Worm (Caenorhabditis elegans) whole organism, L2 larva: ENCODE data around the gene aco-2.

Experiments
- ama-1 ChIP-seq: fragments of 150-350 bp; optimal IDR thresholded peaks from 2 replicates; lab custom pipeline; 2018; ENCODE audit warnings: inconsistent platforms
- nhr-12 ChIP-seq: fragments of 150-350 bp; optimal IDR thresholded peaks from 2 replicates; lab custom pipeline; 2014; ENCODE audit warnings: missing biosample characterization, missing genetic modification characterization
- skn-1 ChIP-seq: sonication (generic microtip); optimal IDR thresholded peaks from 2 replicates; lab custom pipeline; 2017; ENCODE audit warnings: missing biosample characterization, missing genetic modification characterization
- unc-39 ChIP-seq: fragments of 150-350 bp; optimal IDR thresholded peaks from 2 replicates; lab custom pipeline; 2014; ENCODE audit warnings: missing biosample characterization, missing genetic modification characterization

ce11 chrIII:7973201-7973767 is at the start of gene aco-2, which contains the start of gene eef-1B.1:
- TF ChIP-seq ama-1 (no peak), skn-1 (peak; percentile 52), unc-39 (no peak), nhr-12 (tag; lab: Kevin White, UChicago) (peak; percentile 28)
